Worm (Caenorhabditis elegans) whole organism, L1 larva: ENCODE results near the gene C30A5.16.

Experiments
- C34B4.2 ChIP-seq: sonication (generic microtip); optimal IDR thresholded peaks from 2 replicates; lab custom pipeline; 2017; ENCODE audit warnings: mild to moderate bottlenecking, missing genetic modification characterization, missing compliant biosample characterization
- aha-1 ChIP-seq: fragments of 150-350 bp; optimal IDR thresholded peaks from 2 replicates; lab custom pipeline; 2014; ENCODE audit warnings: missing biosample characterization, missing genetic modification characterization
- aly-2 ChIP-seq: fragments of 150-350 bp; optimal IDR thresholded peaks from 2 replicates; lab custom pipeline; 2014; ENCODE audit warnings: missing biosample characterization, missing genetic modification characterization
- ama-1 ChIP-seq: fragments of 150-350 bp; optimal IDR thresholded peaks from 2 replicates; lab custom pipeline; 2014
- dsc-1 ChIP-seq: sonication (generic microtip); optimal IDR thresholded peaks from 2 replicates; lab custom pipeline; 2016; ENCODE audit warnings: mild to moderate bottlenecking, missing genetic modification characterization, missing compliant biosample characterization
- fkh-10 ChIP-seq: sonication (generic microtip); optimal IDR thresholded peaks from 2 replicates; lab custom pipeline; 2017; ENCODE audit warnings: missing biosample characterization, missing genetic modification reagents, missing genetic modification characterization
- nhr-11 ChIP-seq: fragments of 150-350 bp; optimal IDR thresholded peaks from 2 replicates; lab custom pipeline; 2014; ENCODE audit warnings: missing biosample characterization, missing genetic modification characterization
- nhr-12 ChIP-seq: sonication (generic microtip); optimal IDR thresholded peaks from 2 replicates; lab custom pipeline; 2017; ENCODE audit warnings: missing biosample characterization, missing genetic modification characterization
- nhr-28 ChIP-seq: fragments of 150-350 bp; optimal IDR thresholded peaks from 2 replicates; lab custom pipeline; 2014; ENCODE audit warnings: missing biosample characterization, missing genetic modification characterization
- rnt-1 ChIP-seq: sonication (generic microtip); optimal IDR thresholded peaks from 2 replicates; lab custom pipeline; 2016; ENCODE audit warnings: mild to moderate bottlenecking, missing genetic modification characterization, moderate library complexity, missing compliant biosample characterization
- sup-37 ChIP-seq: fragments of 200-800 bp; sonication (Bioruptor generic); optimal IDR thresholded peaks from 2 replicates; lab custom pipeline; 2018; ENCODE audit warnings: mild to moderate bottlenecking, missing genetic modification characterization, missing compliant biosample characterization
- unc-62 ChIP-seq: fragments of 150-350 bp; optimal IDR thresholded peaks from 2 replicates; lab custom pipeline; 2014; ENCODE audit warnings: missing biosample characterization, missing genetic modification reagents, missing genetic modification characterization
- zag-1 ChIP-seq: fragments of 150-350 bp; optimal IDR thresholded peaks from 2 replicates; lab custom pipeline; 2014; ENCODE audit warnings: missing biosample characterization, missing genetic modification characterization
- ztf-11 ChIP-seq, 2 experiments: sonication (generic microtip); optimal IDR thresholded peaks; 2 replicates each; lab custom pipeline; 2016 to 2017; ENCODE audit warnings: missing genetic modification characterization in 2 of 2, missing biosample characterization in 1 of 2, missing compliant biosample characterization in 1 of 2

- no peak for TF ChIP-seq zag-1 (tag; lab: Kevin White, UChicago)
- no peak for TF ChIP-seq ztf-11 (tag; optimal IDR thresholded peaks at IDR 0.05; lab: Kevin White, UChicago)
- peak; percentile 45 for TF ChIP-seq nhr-11 (tag; lab: Kevin White, UChicago)
- TF ChIP-seq fkh-10 (GFP tag; lab: Kevin White, UChicago): no peak
- TF ChIP-seq nhr-28 (tag; lab: Kevin White, UChicago): no peak
- TF ChIP-seq aha-1 (tag; lab: Kevin White, UChicago): no peak
- no peak for TF ChIP-seq aly-2 (tag; lab: Kevin White, UChicago)
- TF ChIP-seq ama-1 (lab: Kevin White, UChicago): no peak
- peak; percentile 92 for TF ChIP-seq dsc-1 (tag; lab: Kevin White, UChicago)
- no peak for TF ChIP-seq rnt-1
- no peak for TF ChIP-seq C34B4.2 (tag; lab: Kevin White, UChicago)
- TF ChIP-seq nhr-12 (tag; lab: Kevin White, UChicago): no peak
- no peak for TF ChIP-seq sup-37 (GFP tag; lab: Kevin White, UChicago)
- TF ChIP-seq unc-62 (GFP tag; lab: Kevin White, UChicago): no peak
Observed at ce11 chrIII:8229480-8229879, 11.5 kb downstream of the C30A5.16 start.
